Worm (Caenorhabditis elegans): ENCODE results near the gene trcs-2.
A peak's percentile ranks its signal among the peaks of the same experiment; 100 is the strongest.

Gene trcs-2

ce11 chrII:8716231-8716878, 5.9 kb upstream of the trcs-2 start, which contains the start of the genes cyn-11 and T01B7.5:
cyn-11 (minus strand) TSS chrII:8716281.
T01B7.5 (plus strand) TSS chrII:8716828.
- TF ChIP-seq flh-1 (GFP tag; optimal IDR thresholded peaks at IDR 0.05) (no peak), sptf-1 (tag; optimal IDR thresholded peaks at IDR 0.05) (no peak), ces-1 (GFP tag; optimal IDR thresholded peaks at IDR 0.05) (peak; percentile 62), mep-1 (tag; optimal IDR thresholded peaks at IDR 0.05) (peak; percentile 81), unc-62 (GFP tag; optimal IDR thresholded peaks at IDR 0.05) (no peak), nhr-76 (tag; optimal IDR thresholded peaks at IDR 0.05) (no peak), elt-1 (tag; optimal IDR thresholded peaks at IDR 0.05; ENCODE audit: borderline replicate concordance, insufficient read depth) (peak; percentile 47), nhr-237 (tag; optimal IDR thresholded peaks at IDR 0.05) (no peak), cnd-1 (tag; optimal IDR thresholded peaks at IDR 0.05) (peak; percentile 31), mls-2 (tag; optimal IDR thresholded peaks at IDR 0.05) (no peak), ztf-11 (tag; optimal IDR thresholded peaks at IDR 0.05) (no peak), bed-3 (GFP tag; optimal IDR thresholded peaks at IDR 0.05) (no peak), sem-2 (GFP tag; optimal IDR thresholded peaks at IDR 0.05) (no peak), ceh-83 (GFP tag; optimal IDR thresholded peaks at IDR 0.05) (no peak), pha-4 (tag; optimal IDR thresholded peaks at IDR 0.05) (no peak), ceh-39 (tag; optimal IDR thresholded peaks at IDR 0.05) (no peak), lin-32 (GFP tag; optimal IDR thresholded peaks at IDR 0.05) (no peak), lin-13 (tag; optimal IDR thresholded peaks at IDR 0.05) (no peak), zip-8 (tag; optimal IDR thresholded peaks at IDR 0.05) (no peak), ham-2 (GFP tag; optimal IDR thresholded peaks at IDR 0.05) (peak; percentile 34), unc-120 (tag; optimal IDR thresholded peaks at IDR 0.05; ENCODE audit: poor library complexity, severe bottlenecking) (peak; percentile 34), snpc-4 (tag; optimal IDR thresholded peaks at IDR 0.05) (no peak), mab-5 (tag; optimal IDR thresholded peaks at IDR 0.05) (no peak), nhr-28 (tag; optimal IDR thresholded peaks at IDR 0.05) (no peak), nhr-12 (tag; optimal IDR thresholded peaks at IDR 0.05) (no peak), hlh-1 (tag; optimal IDR thresholded peaks at IDR 0.05) (peak; percentile 17), tbx-8 (GFP tag; optimal IDR thresholded peaks at IDR 0.05) (no peak), unc-39 (tag; optimal IDR thresholded peaks at IDR 0.05) (no peak), M03D4.4 (tag; optimal IDR thresholded peaks at IDR 0.05) (peak; percentile 43), nhr-2 (tag; optimal IDR thresholded peaks at IDR 0.05) (no peak), ceh-43 (GFP tag; optimal IDR thresholded peaks at IDR 0.05) (peak; percentile 48), drap-1 (GFP tag; optimal IDR thresholded peaks at IDR 0.05) (no peak), elt-3 (tag; optimal IDR thresholded peaks at IDR 0.05) (no peak), lsy-2 (tag; optimal IDR thresholded peaks at IDR 0.05) (peak; percentile 49), blmp-1 (tag; optimal IDR thresholded peaks at IDR 0.05) (no peak)

ce11 chrII:8717579-8717978, 4.7 kb upstream of the trcs-2 start:
- TF ChIP-seq unc-62 (GFP tag; optimal IDR thresholded peaks at IDR 0.05): no peak
- TF ChIP-seq ces-1 (GFP tag; optimal IDR thresholded peaks at IDR 0.05): no peak
- TF ChIP-seq mab-5 (tag; optimal IDR thresholded peaks at IDR 0.05): no peak
- TF ChIP-seq ham-2 (GFP tag; optimal IDR thresholded peaks at IDR 0.05): no peak
- TF ChIP-seq elt-1 (tag; optimal IDR thresholded peaks at IDR 0.05; ENCODE audit: borderline replicate concordance, insufficient read depth): peak; percentile 64
- no peak for TF ChIP-seq hlh-1 (tag; optimal IDR thresholded peaks at IDR 0.05)
- no peak for TF ChIP-seq elt-3 (tag; optimal IDR thresholded peaks at IDR 0.05)

- no peak for TF ChIP-seq hlh-1 (tag; optimal IDR thresholded peaks at IDR 0.05)
- TF ChIP-seq mab-5 (tag; optimal IDR thresholded peaks at IDR 0.05): no peak
- no peak for TF ChIP-seq unc-39 (tag; optimal IDR thresholded peaks at IDR 0.05)
- TF ChIP-seq ham-2 (GFP tag; optimal IDR thresholded peaks at IDR 0.05): no peak
- TF ChIP-seq nhr-76 (tag; optimal IDR thresholded peaks at IDR 0.05): no peak
- no peak for TF ChIP-seq elt-1 (tag; optimal IDR thresholded peaks at IDR 0.05; ENCODE audit: borderline replicate concordance, insufficient read depth)
- no peak for TF ChIP-seq snpc-4 (tag; optimal IDR thresholded peaks at IDR 0.05)
- TF ChIP-seq blmp-1 (tag; optimal IDR thresholded peaks at IDR 0.05): no peak
- no peak for TF ChIP-seq ceh-83 (GFP tag; optimal IDR thresholded peaks at IDR 0.05)
- no peak for TF ChIP-seq unc-120 (tag; optimal IDR thresholded peaks at IDR 0.05; ENCODE audit: poor library complexity, severe bottlenecking)
- no peak for TF ChIP-seq M03D4.4 (tag; optimal IDR thresholded peaks at IDR 0.05)
- no peak for TF ChIP-seq pha-4 (tag; optimal IDR thresholded peaks at IDR 0.05)
- no peak for TF ChIP-seq bed-3 (GFP tag; optimal IDR thresholded peaks at IDR 0.05)
- no peak for TF ChIP-seq ces-1 (GFP tag; optimal IDR thresholded peaks at IDR 0.05)
- no peak for TF ChIP-seq sem-2 (GFP tag; optimal IDR thresholded peaks at IDR 0.05)
- TF ChIP-seq nhr-28 (tag; optimal IDR thresholded peaks at IDR 0.05): no peak
- TF ChIP-seq drap-1 (GFP tag; optimal IDR thresholded peaks at IDR 0.05): no peak
- TF ChIP-seq cnd-1 (tag; optimal IDR thresholded peaks at IDR 0.05): no peak
Observed at ce11 chrII:8726700-8727099, 4.4 kb downstream of the trcs-2 start, which contains the start of gene T01B7.9. T01B7.9 (minus strand) TSS chrII:8726800.
